Fruit fly (Drosophila melanogaster) whole organism: ENCODE data around the gene CheB38a.

Experiments used
- CG8478 ChIP-seq: fragments of >200 bp; optimal IDR thresholded peaks from 2 replicates; lab custom pipeline; 2018; ENCODE audit warnings: inconsistent platforms
- pan ChIP-seq: fragments of >200 bp; optimal IDR thresholded peaks from 2 replicates; lab custom pipeline; 2017
- psq ChIP-seq: fragments of >200 bp; optimal IDR thresholded peaks from 2 replicates; lab custom pipeline; 2017

DNA sequence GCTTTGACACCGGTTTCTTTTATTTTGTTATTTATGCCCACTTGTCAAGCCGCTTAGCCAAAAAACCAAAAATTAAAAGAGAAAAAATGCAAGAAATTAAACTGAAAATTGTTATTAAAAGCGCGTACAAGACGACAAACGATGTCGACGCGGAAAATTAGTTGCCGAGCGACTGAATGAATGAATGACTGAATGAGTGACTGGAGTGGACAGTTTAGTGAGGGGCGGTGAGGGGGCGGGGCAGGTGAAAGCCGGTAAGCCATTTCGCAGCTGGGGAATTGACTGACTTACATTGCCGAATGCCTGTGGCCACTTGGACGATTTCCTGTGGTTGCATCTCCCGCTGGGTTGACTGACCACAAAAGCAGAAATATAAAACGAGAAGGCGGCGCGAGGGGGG is 11.7 kb downstream of the CheB38a start:
- no peak for TF ChIP-seq CG8478 (lab: Kevin White, UChicago)
- TF ChIP-seq psq = no peak
- TF ChIP-seq pan (lab: Kevin White, UChicago) = no peak
